Fruit fly (Drosophila melanogaster) whole organism, larva: ENCODE data around the gene HIPP1.

Source experiments
- noc ChIP-seq: fragments of 200-800 bp; sonication (Bioruptor generic); optimal IDR thresholded peaks from 3 replicates; lab custom pipeline; 2019; ENCODE audit warnings: missing biosample characterization, mild to moderate bottlenecking, missing genetic modification characterization, moderate library complexity

HIPP1 gene

DNA sequence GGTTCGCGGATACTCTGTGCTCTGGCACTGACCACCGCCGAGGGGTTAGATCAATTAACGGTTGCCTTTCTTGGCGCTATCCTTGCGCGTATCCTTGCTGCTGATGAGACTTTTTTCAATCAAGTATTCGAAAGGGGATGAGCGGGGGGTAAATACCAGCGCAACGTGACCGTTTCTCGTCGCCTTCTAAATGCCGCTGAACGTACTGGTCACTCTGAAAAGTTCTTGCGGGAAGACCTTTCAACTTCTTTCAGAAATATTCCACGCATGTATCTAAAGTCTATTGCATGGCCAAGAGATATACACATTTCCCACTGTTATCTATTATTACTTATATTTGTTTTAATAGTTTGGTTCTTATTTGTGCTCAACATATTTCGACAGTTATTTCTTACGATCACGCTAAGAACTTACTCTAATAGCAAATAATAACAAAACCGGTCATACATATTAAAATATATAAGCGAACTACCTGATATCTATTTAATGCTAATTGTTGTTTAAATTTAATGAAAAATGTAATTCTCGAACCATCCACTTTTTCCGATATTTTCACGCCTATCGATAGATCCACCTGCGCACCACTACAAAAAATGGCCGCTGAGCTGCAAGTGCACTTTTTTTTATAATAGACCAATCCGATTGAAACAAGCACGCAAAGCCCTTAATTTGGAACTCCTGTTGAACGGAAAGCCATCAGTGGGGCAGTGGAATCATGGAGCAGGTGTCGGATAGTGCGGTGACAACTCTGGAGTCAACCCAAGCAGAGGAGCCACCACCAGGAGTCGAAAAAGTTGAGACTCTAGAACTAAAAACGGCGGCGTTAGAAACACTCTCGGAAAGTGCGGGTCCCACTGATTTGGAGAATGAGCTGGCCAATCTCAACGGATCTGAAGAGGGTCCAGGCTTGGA is at the start of gene HIPP1, which contains the start of gene CG3634:
TSS of gene HIPP1 (plus strand) at position 582 of the 912 bp plus-strand sequence.
TSS of gene CG3634 (minus strand) at position 185 of the 912 bp plus-strand sequence.
- no peak for TF ChIP-seq noc

DNA sequence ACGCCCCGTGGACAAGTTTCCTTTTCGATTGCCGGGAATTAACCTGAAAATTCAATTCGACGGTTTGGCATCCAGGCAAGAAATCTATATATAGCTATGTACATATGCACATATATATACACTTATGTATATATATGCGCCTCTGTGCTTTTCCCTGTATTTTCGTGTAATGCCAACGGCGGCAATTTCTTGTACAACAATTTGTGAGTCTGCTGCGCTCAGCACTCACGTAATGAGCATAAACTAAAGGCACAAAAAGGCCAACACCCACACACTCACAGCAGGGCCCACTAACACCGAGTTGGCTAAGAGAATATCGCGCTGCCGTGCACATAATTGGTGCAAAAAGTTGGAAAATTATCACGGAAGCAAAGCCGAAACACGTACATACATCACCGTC is 48.0 kb upstream of the HIPP1 start:
- TF ChIP-seq noc, result no peak

DNA sequence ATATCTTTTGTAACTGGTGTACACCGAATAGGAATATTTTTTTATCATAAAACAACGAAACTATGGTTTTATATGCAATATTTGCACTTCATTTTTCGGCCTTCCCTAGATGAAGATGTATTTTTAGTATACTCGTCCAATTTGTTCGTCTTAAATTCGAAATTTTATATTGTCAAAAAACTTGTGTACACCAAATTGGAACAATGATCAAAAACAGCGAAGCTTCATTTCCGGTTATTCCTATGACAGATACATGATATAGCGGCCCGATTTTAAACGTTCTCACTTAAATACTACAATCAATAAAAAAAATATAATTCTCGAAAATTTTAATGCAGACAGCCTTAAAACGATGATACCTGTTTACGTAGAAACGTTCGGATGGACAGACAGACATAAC is 42.2 kb upstream of the HIPP1 start:
- TF ChIP-seq noc, result no peak

DNA sequence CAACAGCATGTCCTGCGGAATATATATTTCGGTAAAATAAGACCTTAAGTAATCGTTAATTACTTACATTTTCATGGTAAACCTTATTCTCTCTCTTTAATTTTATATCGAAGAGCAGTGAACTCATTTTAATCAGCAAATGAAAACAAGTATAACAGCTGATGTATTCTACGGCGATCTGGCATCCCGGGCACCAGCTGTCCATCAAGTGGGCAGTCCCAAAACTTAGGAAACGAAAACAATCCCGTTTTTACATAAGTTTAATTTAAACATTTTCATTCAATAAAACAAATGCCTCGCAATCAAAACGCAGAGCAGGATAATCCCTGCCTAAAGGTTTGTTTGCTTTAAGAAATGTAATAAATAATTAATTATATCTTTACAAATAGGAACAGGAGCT is 40.1 kb upstream of the HIPP1 start, which contains the start of the genes CG4074 and CG4186:
TSS of gene CG4074 (minus strand) at position 151 of the 400 bp plus-strand sequence.
TSS of gene CG4186 (plus strand) at position 237 of the 400 bp plus-strand sequence.
- no peak for TF ChIP-seq noc

DNA sequence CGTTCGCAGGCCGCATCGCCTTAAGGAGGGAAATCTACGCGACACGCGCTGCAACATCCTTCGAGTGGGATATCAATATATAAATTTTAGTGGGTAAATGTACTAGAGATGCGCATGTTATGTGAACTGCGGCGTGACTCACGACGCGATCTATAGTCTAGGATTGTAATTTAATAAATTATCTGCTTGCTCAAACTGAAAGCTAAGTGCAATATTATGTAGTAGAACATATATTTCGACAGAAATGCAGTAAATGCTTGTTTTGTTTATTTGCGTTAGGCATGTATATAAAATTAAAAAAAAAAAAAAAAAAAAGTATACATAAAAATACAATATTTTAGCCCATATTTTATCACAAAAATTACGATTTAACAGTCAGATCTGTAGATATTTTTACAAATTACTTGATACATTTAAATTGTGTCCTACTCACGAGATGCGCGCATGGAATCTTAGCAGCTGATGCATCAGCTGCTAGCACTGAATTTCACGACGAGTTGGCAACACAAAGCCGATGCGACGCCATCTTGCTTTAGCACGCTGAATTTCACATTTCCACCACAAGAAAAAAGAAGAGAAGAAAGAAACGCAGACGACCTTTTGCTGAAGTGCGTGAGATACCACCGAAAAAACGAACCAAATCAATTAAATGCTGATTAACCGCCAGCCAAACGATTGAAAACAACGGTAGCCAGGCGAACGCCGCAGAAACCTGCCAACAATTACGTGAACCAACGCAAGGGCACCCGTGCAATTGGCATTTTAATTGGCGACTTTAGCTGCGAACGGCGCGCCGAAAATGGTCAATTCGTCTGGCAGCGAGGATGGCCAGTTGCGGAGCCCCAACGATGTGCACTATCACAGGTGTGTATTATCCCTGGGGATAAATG is 38.2 kb upstream of the HIPP1 start, which contains the start of the genes CG4042 and Pitslre:
TSS of gene CG4042 (minus strand) at position 507 of the 890 bp plus-strand sequence.
TSS of gene Pitslre (plus strand) at position 528 of the 890 bp plus-strand sequence.
- no peak for TF ChIP-seq noc

DNA sequence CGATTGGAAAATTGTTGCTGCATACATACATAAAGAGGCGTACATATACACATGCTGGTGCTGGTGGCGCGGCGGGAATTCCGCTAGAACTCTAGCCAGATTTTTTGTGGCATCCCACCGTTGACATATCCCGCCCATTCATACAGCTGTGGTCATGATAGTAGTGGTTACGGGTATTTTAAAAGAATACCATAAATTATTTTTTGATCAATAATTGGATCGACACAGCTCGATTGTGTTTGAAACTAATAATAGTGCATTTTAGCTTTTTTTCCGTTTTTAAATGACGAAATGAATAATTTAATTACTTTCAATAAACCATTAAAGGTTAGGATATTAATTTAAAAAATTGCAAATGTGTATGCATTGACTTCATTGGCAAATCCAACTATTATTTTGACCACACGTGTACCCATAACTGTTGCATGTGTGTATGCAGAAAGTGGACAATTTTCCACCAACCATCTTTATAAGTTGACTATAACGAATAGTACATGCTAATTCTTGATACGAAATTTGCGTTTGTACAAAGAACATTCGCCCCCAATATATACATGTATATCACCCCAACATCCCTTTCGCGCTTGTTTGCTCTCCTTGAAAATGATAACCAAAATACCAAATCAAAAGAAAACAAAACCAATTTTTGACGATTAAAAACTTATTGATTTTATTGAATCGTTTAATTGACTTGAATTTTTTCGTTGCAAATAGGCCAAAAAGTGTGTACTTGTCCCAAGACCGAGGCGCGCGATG is 37.4 kb upstream of the HIPP1 start:
- peak; percentile 38 for TF ChIP-seq noc

DNA sequence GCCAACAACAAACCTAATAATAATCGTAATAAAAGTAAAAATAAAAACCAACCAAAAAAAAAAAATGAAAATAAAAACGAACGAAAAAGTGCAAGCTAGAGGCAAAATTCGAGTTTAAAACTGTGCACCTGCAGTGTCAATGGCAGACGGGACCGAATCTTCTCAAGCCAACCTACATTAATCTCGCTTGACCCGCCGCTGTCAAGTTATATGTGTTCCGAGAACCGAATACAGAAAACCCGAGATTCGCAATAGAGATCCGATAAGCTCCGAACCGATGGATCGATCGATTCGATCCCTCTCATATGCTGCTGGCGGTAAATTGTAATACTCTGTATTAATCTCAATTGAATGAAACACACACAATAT is 36.8 kb upstream of the HIPP1 start:
- no peak for TF ChIP-seq noc

DNA sequence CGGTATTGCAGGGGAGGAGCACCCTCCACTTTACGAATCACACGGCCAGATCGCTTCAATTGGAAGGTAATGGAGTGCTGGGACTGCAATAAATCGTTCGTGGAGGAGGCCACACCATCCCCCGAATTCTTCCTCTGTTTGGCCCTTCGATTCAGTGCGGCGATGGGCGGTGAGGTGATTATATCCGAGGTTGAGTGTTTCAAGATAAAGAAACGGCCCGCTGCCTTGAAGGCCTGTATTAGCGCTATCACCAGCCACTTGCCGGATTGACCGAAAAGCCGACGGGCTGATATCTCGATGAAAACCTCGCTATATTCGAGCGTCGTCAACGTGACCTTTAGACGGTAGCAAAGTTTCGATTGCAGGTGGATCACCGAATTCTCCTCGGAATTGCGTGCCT is 32.0 kb upstream of the HIPP1 start:
- TF ChIP-seq noc, result no peak

DNA sequence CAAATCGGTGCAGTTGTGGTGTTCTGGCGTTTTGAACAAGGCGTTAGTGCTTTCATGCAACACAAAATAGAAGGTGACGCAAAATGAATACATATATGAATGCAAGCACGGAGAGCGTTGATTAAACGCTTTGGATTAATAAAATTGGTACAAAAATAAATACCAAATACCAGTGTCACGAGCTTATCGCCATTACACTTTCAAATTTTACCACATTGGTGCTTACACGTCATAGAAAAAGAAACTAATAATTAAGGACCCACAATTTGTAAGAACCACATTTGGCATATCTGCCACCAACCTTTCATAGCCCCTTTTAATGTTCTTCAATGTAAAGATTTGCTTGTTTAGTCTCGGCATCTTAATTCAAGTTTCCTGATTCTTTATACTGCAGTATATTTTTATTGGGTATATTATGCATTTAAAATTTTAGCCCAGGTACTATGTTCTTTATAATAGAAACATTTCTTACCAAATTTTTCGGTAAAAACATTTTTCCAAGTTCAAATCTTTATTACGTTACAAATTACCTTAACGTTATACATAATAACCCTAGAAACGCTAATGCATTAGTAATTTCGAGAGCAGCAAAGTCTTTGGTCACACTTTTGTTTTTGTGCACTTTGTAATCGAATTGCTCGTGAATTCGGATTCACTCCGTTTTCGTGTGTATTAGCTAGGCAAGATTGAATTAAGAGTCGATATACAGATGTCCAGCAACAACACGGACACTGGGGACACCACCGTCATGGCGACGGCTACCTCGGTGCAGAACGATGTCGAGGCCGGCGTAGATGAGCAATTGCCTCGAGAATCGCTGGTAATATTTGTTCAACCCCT is 31.0 kb upstream of the HIPP1 start, which contains the start of the genes Pex16 and Pex14:
TSS of gene Pex16 (minus strand) at position 41 of the 840 bp plus-strand sequence.
TSS of gene Pex14 (plus strand) at position 576 of the 840 bp plus-strand sequence.
- TF ChIP-seq noc, result no peak

DNA sequence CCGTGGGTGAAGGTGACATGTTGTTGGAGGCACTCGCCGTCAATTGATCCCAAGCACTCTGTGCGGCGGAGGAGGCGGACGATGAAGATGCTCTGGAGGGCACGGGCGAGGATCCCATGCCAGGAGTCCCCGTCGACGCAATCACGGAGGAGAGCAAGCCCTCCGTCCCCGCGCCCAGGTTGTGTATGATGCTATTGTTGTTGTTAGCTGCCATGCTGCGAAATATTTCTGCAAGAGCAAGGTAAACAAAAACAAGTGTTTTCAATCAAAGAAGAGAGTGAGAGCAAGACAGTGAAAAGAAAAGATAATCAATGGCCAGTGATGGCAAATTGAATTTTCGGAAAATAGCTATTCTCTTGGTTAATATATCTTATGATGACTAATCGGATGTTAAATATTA is 25.1 kb upstream of the HIPP1 start:
- no peak for TF ChIP-seq noc

DNA sequence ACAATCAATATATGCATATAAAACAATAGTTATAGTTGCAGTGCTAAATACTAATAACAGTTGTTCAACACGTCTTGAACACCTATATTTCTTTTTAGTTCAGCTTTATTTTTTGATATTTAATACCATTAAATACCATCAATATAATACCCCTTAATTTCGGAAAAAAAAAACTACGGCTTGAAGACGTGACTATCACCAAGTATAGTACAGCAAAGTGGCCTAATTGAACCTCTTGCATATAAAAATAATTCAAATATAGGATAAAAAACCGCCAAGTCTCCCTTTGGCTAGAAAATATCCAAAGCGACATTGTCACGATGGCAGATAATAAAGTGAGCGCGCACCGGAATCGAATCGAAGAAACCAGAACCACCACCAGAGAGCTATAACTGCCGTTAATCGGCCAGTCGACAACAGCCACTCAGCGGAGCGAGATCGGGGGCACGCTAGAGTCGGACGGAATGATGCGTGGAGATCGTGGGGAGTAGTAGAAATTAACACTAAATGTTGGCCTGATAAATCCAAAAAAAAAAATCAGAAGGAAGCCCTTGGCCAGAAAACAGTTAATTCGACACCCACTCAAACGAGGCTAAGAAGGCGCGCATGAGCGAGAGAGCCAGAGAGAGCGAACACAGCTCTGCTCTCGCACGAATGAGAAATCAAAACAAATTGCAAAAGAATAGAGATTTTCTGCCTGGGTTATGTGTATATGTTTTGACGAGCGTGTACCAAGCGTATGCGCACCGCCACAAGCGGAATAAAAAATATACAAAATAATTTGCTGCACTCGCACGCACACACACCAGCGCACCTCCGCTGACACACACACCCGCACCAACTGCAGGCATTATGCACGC is 24.4 kb upstream of the HIPP1 start:
- peak; percentile 66 for TF ChIP-seq noc

DNA sequence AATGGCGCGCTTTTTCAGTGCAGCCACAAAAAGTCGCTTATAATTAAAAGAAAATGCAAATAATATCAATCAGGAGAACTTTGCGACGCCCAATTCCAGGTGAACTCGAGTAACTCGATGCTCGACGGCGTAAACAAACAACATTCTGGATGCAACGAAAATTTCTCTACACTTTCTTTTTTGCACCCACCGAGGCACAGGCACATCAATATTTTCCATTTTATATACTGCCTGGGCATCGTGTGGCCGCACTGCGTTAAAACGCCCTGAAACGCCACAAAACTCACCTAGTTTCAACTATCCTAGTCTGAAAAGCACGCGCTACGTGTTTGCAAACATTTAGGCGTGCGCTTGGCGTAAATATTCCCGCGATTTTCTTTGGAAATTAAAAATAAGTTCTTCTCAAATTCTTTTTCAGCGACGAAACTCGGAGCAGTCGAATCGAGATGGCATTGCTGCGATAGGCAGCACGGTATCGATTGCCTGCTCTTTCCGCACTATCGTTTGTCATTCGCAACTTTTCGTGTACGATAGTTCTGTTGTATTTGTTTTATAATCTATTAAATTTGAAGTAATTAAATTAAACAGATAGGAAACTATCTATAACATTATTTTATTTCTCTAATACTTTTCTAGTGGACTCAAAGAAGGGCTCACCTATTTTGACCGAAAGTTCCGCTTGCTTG is 23.6 kb upstream of the HIPP1 start, which contains the start of gene Pcif1:
TSS of gene Pcif1 (minus strand) at position 456 of the 686 bp plus-strand sequence.
- TF ChIP-seq noc, result no peak

DNA sequence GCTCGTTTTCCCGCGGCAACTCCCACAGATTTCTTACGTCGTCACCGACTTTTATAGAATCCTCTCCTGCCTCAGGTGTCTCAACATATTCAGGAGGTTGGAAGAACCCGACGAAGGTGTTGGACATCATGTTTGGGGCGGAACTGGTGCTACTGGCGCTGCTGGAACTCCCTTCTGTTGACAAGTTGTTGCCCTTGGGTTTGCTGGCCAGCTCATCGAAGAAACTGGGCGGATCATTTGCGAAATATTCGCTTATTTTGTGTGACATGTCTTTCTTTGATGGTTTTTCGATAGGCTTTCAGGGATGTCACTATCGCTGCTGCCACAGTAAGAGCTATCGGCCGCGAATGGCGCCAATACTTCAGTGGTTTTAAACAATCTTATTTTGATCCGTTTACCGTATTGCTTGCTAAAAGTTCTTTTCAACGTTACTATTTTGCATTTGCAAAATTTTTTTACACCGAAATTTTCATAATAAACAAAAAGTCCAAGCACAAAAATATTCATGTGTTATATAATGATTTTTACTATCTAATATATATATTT is 21.6 kb upstream of the HIPP1 start, which contains the start of gene CG11396:
TSS of gene CG11396 (minus strand) at position 303 of the 546 bp plus-strand sequence.
- TF ChIP-seq noc, result no peak
